Worm (Caenorhabditis elegans): ENCODE measurements around the gene fbxa-2.

fbxa-2 gene

DNA sequence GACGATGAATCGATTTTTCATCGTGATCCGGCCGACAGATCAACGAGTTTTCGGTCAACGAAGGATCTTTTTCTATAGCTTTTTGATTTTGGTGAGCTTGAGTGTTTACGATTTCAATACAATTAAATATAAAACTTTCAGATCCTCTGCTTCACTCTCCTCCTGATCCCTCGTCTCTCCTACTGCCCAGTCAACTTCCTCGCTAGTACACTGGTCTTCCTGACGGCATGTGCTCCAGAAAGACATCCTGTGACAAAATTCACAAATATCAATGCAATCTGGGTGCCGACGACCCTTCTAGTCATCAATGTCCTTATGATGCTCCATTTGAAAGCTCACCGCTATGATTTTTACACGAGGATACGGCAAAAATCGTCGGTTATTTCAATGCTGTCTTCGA is 38.9 kb upstream of the fbxa-2 start:
- TF ChIP-seq nhr-28 (tag; optimal IDR thresholded peaks at IDR 0.05) (no peak), nhr-76 (tag; optimal IDR thresholded peaks at IDR 0.05) (no peak), hlh-1 (tag; optimal IDR thresholded peaks at IDR 0.05) (no peak), unc-120 (tag; optimal IDR thresholded peaks at IDR 0.05; ENCODE audit: poor library complexity, severe bottlenecking) (no peak), tbx-8 (GFP tag; optimal IDR thresholded peaks at IDR 0.05) (no peak), zip-8 (tag; optimal IDR thresholded peaks at IDR 0.05) (no peak), sem-2 (GFP tag; optimal IDR thresholded peaks at IDR 0.05) (no peak)

DNA sequence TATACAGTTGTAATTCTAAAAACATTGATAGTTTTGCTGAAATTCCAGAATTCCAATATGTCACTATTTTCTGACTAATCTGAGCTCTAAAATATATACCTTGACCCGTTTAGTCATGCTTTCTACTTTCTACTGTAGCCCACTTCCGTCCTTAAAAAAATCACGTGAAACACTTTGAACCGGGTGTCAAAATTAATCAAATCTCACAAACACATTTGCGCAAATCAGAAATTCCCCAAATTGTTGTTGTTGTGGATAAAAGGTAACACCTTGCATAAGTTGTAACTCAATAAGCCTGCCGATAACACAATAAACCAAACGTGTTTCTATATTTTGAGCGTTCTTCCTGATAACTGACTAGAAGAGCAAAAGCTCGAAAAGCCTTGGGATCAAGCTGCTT is 37.8 kb upstream of the fbxa-2 start, which contains the start of gene srxa-7:
Gene srxa-7 (plus strand): TSS at position 301 of the 400 bp plus-strand sequence.
- TF ChIP-seq lin-32 (GFP tag; optimal IDR thresholded peaks at IDR 0.05) (no peak), drap-1 (GFP tag; optimal IDR thresholded peaks at IDR 0.05) (no peak), unc-120 (tag; optimal IDR thresholded peaks at IDR 0.05; ENCODE audit: poor library complexity, severe bottlenecking) (no peak), elt-1 (tag; optimal IDR thresholded peaks at IDR 0.05; ENCODE audit: borderline replicate concordance, insufficient read depth) (no peak), snpc-4 (tag; optimal IDR thresholded peaks at IDR 0.05) (no peak), lin-13 (tag; optimal IDR thresholded peaks at IDR 0.05) (no peak), ces-1 (GFP tag; optimal IDR thresholded peaks at IDR 0.05) (no peak), nhr-12 (tag; optimal IDR thresholded peaks at IDR 0.05) (no peak), tbx-8 (GFP tag; optimal IDR thresholded peaks at IDR 0.05) (no peak), bed-3 (GFP tag; optimal IDR thresholded peaks at IDR 0.05) (no peak), lsy-2 (tag; optimal IDR thresholded peaks at IDR 0.05) (no peak), hlh-1 (tag; optimal IDR thresholded peaks at IDR 0.05) (no peak)

DNA sequence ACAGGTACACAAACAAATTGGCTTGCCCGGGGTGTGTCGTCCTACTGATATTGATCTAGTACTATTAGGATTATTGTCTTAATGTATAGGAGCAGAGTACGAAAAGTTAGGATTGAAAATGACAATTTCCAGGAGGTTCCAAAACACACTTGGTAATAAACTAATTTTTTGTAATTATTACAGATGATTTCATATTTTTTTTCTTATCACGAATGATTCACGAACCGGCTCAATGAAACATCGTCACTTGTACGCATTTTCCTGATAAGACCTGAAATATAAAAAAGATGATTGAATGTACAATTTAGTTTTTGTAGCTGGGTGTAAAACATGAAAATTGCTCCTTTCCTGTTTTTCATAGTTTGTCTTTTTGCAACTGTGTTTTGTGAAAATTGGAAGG is 33.0 kb upstream of the fbxa-2 start, which contains the start of the genes C31A11.13 and oac-6:
Gene C31A11.13 (minus strand): TSS at position 113 of the 400 bp plus-strand sequence.
Gene oac-6 (plus strand): TSS at position 279 of the 400 bp plus-strand sequence.
- no peak for TF ChIP-seq hlh-1 (tag; optimal IDR thresholded peaks at IDR 0.05)
- no peak for TF ChIP-seq elt-1 (tag; optimal IDR thresholded peaks at IDR 0.05; ENCODE audit: borderline replicate concordance, insufficient read depth)
- TF ChIP-seq elt-3 (tag; optimal IDR thresholded peaks at IDR 0.05) = no peak
- TF ChIP-seq nhr-2 (tag; optimal IDR thresholded peaks at IDR 0.05) = no peak
- no peak for TF ChIP-seq sem-2 (GFP tag; optimal IDR thresholded peaks at IDR 0.05)
- no peak for TF ChIP-seq lin-32 (GFP tag; optimal IDR thresholded peaks at IDR 0.05)
- TF ChIP-seq nhr-28 (tag; optimal IDR thresholded peaks at IDR 0.05) = no peak
- TF ChIP-seq nhr-76 (tag; optimal IDR thresholded peaks at IDR 0.05) = no peak
- TF ChIP-seq mab-5 (tag; optimal IDR thresholded peaks at IDR 0.05) = no peak
- no peak for TF ChIP-seq lin-13 (tag; optimal IDR thresholded peaks at IDR 0.05)
- TF ChIP-seq cnd-1 (tag; optimal IDR thresholded peaks at IDR 0.05) = no peak
- TF ChIP-seq tbx-8 (GFP tag; optimal IDR thresholded peaks at IDR 0.05) = no peak
- no peak for TF ChIP-seq bed-3 (GFP tag; optimal IDR thresholded peaks at IDR 0.05)
- no peak for TF ChIP-seq ham-2 (GFP tag; optimal IDR thresholded peaks at IDR 0.05)

DNA sequence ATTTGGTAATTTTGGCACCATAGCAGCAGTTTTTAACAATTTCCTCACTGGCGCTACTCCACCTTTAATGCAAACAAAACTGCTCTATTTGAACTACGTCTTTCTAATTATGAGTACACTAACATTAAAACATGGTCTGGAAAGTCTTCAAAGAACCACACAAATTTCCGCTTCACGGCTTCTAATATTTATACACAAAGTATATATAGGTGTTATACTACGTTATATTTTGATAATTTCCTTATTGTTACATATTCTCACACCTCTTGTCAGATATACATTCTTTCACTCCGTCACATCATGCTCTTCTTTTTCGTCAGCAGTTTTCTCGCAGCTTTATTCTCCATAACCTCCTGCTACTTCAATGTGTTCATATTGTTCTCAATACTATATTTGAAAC is 30.8 kb upstream of the fbxa-2 start, which contains the start of gene srbc-82:
Gene srbc-82 (plus strand): TSS at position 301 of the 400 bp plus-strand sequence.
- TF ChIP-seq drap-1 (GFP tag; optimal IDR thresholded peaks at IDR 0.05) = no peak
- TF ChIP-seq unc-62 (GFP tag; optimal IDR thresholded peaks at IDR 0.05) = no peak
- TF ChIP-seq bed-3 (GFP tag; optimal IDR thresholded peaks at IDR 0.05) = no peak
- TF ChIP-seq tbx-8 (GFP tag; optimal IDR thresholded peaks at IDR 0.05) = no peak
- TF ChIP-seq zip-8 (tag; optimal IDR thresholded peaks at IDR 0.05) = no peak

DNA sequence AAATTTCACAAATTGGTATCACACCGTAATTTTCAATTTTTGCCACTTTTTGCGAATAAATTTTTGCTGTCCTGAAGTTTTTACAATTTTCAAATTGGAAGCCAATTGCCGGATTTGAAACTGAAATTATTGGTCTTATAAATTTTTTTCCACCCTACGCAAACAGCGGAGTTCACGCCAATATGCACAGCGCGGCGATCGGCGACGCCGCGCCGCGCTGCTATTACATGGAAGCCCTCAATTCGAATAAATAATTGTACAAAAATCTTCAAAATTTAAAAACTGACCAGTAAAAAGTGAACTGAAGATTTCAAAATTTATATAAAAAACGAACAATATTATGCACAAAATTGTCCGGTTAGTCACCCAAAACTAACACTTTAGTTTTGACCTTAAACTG is 30.4 kb upstream of the fbxa-2 start:
- no peak for TF ChIP-seq unc-120 (tag; optimal IDR thresholded peaks at IDR 0.05; ENCODE audit: poor library complexity, severe bottlenecking)
- TF ChIP-seq unc-62 (GFP tag; optimal IDR thresholded peaks at IDR 0.05) = no peak
- TF ChIP-seq nhr-76 (tag; optimal IDR thresholded peaks at IDR 0.05) = no peak

DNA sequence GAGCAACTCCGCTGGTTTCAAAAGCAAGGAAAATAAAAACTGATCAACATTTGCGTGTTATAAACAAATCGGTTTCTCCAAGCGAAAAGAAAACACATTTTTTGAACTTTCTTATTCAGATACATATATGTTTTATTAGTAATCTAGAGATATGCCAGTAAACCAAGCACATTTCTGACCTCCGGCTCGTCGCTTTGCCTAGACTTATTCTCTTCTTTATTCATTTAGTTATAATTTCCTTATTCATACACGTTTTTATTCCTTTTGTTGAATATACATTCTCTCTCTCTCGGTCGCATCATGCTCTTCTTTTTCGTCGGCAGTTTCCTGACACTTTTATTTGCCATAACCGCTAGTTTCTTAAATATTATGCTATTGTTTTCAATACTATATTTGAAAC is 29.2 kb upstream of the fbxa-2 start, which contains the start of gene srbc-84:
Gene srbc-84 (plus strand): TSS at position 301 of the 400 bp plus-strand sequence.
- TF ChIP-seq ham-2 (GFP tag; optimal IDR thresholded peaks at IDR 0.05) = no peak
- TF ChIP-seq drap-1 (GFP tag; optimal IDR thresholded peaks at IDR 0.05) = no peak
- no peak for TF ChIP-seq pha-4 (tag; optimal IDR thresholded peaks at IDR 0.05)
- no peak for TF ChIP-seq snpc-4 (tag; optimal IDR thresholded peaks at IDR 0.05)
- TF ChIP-seq unc-120 (tag; optimal IDR thresholded peaks at IDR 0.05; ENCODE audit: poor library complexity, severe bottlenecking) = no peak
- TF ChIP-seq bed-3 (GFP tag; optimal IDR thresholded peaks at IDR 0.05) = no peak
- no peak for TF ChIP-seq ces-1 (GFP tag; optimal IDR thresholded peaks at IDR 0.05)
- no peak for TF ChIP-seq ceh-39 (tag; optimal IDR thresholded peaks at IDR 0.05)
- TF ChIP-seq nhr-237 (tag; optimal IDR thresholded peaks at IDR 0.05) = no peak

DNA sequence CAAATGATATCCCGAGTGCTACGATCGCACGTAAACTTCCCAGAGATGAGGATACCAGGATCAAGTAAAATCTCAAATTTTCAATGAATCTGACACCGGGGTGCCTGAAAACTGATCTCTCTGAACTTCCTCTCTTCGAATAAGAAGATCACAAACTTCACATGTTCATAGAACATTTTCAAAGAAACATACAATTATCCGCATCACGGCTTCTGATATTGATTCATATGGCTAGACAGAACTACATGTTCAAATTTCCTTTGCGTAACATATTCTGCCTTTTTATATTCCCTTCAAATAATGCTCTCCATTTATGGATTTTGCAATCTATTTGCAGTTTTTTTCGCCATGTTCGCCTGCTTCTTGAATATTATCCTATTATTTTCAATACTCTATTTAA is 27.6 kb upstream of the fbxa-2 start, which contains the start of gene srbc-83:
Gene srbc-83 (plus strand): TSS at position 301 of the 400 bp plus-strand sequence.
- TF ChIP-seq elt-1 (tag; optimal IDR thresholded peaks at IDR 0.05; ENCODE audit: borderline replicate concordance, insufficient read depth) (no peak), nhr-28 (tag; optimal IDR thresholded peaks at IDR 0.05) (no peak), ham-2 (GFP tag; optimal IDR thresholded peaks at IDR 0.05) (no peak), ceh-43 (GFP tag; optimal IDR thresholded peaks at IDR 0.05) (no peak), mab-5 (tag; optimal IDR thresholded peaks at IDR 0.05) (no peak), ceh-39 (tag; optimal IDR thresholded peaks at IDR 0.05) (no peak), lin-13 (tag; optimal IDR thresholded peaks at IDR 0.05) (no peak), nhr-76 (tag; optimal IDR thresholded peaks at IDR 0.05) (no peak), elt-3 (tag; optimal IDR thresholded peaks at IDR 0.05) (no peak), sem-2 (GFP tag; optimal IDR thresholded peaks at IDR 0.05) (no peak), zip-8 (tag; optimal IDR thresholded peaks at IDR 0.05) (no peak), M03D4.4 (tag; optimal IDR thresholded peaks at IDR 0.05) (no peak)

All from whole organism, mixed stage, embryonic.